Worm (Caenorhabditis elegans) whole organism, early embryonic: ENCODE results near the gene cyc-2.2.

Experiments
- B0310.2 ChIP-seq: sonication (generic microtip); optimal IDR thresholded peaks from 2 replicates; lab custom pipeline; 2016; ENCODE audit warnings: mild to moderate bottlenecking, missing genetic modification characterization, missing compliant biosample characterization
- F13C5.2 ChIP-seq: sonication (generic microtip); optimal IDR thresholded peaks from 2 replicates; lab custom pipeline; 2017; ENCODE audit warnings: mild to moderate bottlenecking, missing genetic modification characterization, inconsistent platforms, missing compliant biosample characterization
- aly-1 ChIP-seq: sonication (generic microtip); optimal IDR thresholded peaks from 2 replicates; lab custom pipeline; 2016; ENCODE audit warnings: missing genetic modification characterization, missing compliant biosample characterization
- ama-1 ChIP-seq: fragments of 150-350 bp; optimal IDR thresholded peaks from 2 replicates; lab custom pipeline; 2014
- ceh-13 ChIP-seq: fragments of 200-800 bp; sonication (Bioruptor generic); optimal IDR thresholded peaks from 2 replicates; lab custom pipeline; 2018; ENCODE audit warnings: mild to moderate bottlenecking, missing genetic modification characterization, missing compliant biosample characterization
- ceh-36 ChIP-seq: sonication (generic microtip); optimal IDR thresholded peaks from 2 replicates; lab custom pipeline; 2016; ENCODE audit warnings: missing genetic modification characterization, inconsistent platforms, missing compliant biosample characterization
- ets-7 ChIP-seq: sonication (generic microtip); optimal IDR thresholded peaks from 2 replicates; lab custom pipeline; 2016; ENCODE audit warnings: missing genotype, missing genetic modification characterization, missing compliant biosample characterization
- flt-1 ChIP-seq: fragments of 200-800 bp; sonication (Bioruptor generic); IDR thresholded peaks from 2 replicates; pipeline ENCODE4 v1.3.6; 2022; ENCODE audit warnings: missing genetic modification characterization, missing compliant biosample characterization
- hmbx-1 ChIP-seq: sonication (generic microtip); optimal IDR thresholded peaks from 2 replicates; lab custom pipeline; 2016; ENCODE audit warnings: mild to moderate bottlenecking, missing genetic modification characterization, missing compliant biosample characterization
- hmg-4 ChIP-seq: fragments of 200-800 bp; sonication (Bioruptor generic); optimal IDR thresholded peaks from 2 replicates; lab custom pipeline; 2018; ENCODE audit warnings: mild to moderate bottlenecking, missing genetic modification characterization, missing compliant biosample characterization
- hnd-1 ChIP-seq: sonication (generic microtip); optimal IDR thresholded peaks from 2 replicates; lab custom pipeline; 2016; ENCODE audit warnings: missing genetic modification characterization, missing compliant biosample characterization
- pes-1 ChIP-seq: fragments of 200-800 bp; sonication (Bioruptor generic); IDR thresholded peaks from 2 replicates; pipeline ENCODE4 v1.3.6; 2022; ENCODE audit warnings: missing genetic modification reagents, missing genetic modification characterization, missing compliant biosample characterization
- scrt-1 ChIP-seq: fragments of 200-800 bp; sonication (Bioruptor generic); IDR thresholded peaks from 2 replicates; pipeline ENCODE4 v1.3.6; 2022; ENCODE audit warnings: missing genetic modification characterization, missing compliant biosample characterization
- sea-1 ChIP-seq: fragments of 200-800 bp; sonication (Bioruptor generic); conservative IDR thresholded peaks from 2 replicates; pipeline ENCODE4 v1.3.6; 2022; ENCODE audit warnings: missing genetic modification characterization, missing compliant biosample characterization
- tbx-11 ChIP-seq: fragments of 200-800 bp; sonication (Bioruptor generic); IDR thresholded peaks from 2 replicates; pipeline ENCODE4 v1.3.6; 2022; ENCODE audit warnings: missing genetic modification characterization, missing compliant biosample characterization
- tbx-37 ChIP-seq: fragments of 200-800 bp; sonication (Bioruptor generic); conservative IDR thresholded peaks from 2 replicates; pipeline ENCODE4 v1.3.6; 2022; ENCODE audit warnings: missing genetic modification reagents, missing genetic modification characterization, missing compliant biosample characterization
- tra-4 ChIP-seq: sonication (generic microtip); optimal IDR thresholded peaks from 2 replicates; lab custom pipeline; 2017; ENCODE audit warnings: missing genetic modification characterization, missing compliant biosample characterization

The cyc-2.2 gene

ce11 chrV:12632048-12632447, 20.0 kb upstream of the cyc-2.2 start, which contains the start of gene srx-113:
Gene srx-113, minus strand, starts transcription at chrV:12632148.
- TF ChIP-seq B0310.2 (tag; lab: Kevin White, UChicago) = no peak
- no peak for TF ChIP-seq flt-1 (GFP tag; lab: Robert Waterston, UW)
- TF ChIP-seq sea-1 (GFP tag; lab: Robert Waterston, UW) = no peak
- TF ChIP-seq tbx-11 (GFP tag; lab: Robert Waterston, UW) = no peak
- no peak for TF ChIP-seq ceh-13
- no peak for TF ChIP-seq hmg-4 (GFP tag; lab: Kevin White, UChicago)
- TF ChIP-seq aly-1 = no peak
- no peak for TF ChIP-seq ama-1 (lab: Kevin White, UChicago)
- no peak for TF ChIP-seq tra-4 (tag; lab: Kevin White, UChicago)
- no peak for TF ChIP-seq hmbx-1 (tag; lab: Kevin White, UChicago)
- TF ChIP-seq pes-1 (GFP tag; lab: Robert Waterston, UW) = no peak
- TF ChIP-seq hnd-1 = no peak
- no peak for TF ChIP-seq tbx-37 (GFP tag; lab: Robert Waterston, UW)

DNA sequence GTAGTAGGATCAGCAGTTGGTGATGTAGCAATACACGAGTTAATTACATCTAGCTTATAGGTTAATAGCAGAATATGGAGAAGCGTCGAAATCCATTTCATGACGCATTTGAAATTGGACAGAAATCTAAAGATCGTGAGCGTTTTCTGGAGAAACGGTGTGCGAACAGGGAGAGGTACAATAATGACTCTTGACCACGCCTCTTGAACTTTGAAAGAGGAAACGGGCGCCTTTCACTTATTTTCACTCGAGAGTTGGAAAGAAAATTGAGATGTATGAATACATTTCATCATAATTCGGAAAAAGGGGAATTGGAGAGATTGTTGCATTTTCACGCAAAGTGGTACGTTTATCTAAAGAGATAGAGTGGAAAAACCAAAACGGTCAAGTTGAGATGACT, 17.7 kb upstream of the cyc-2.2 start, which contains the start of gene F56H9.6:
F56H9.6 (minus strand) TSS at position 101 of the 400 bp plus-strand sequence.
- no peak for TF ChIP-seq F13C5.2 (tag; lab: Kevin White, UChicago)
- no peak for TF ChIP-seq aly-1
- TF ChIP-seq hnd-1 = no peak
- no peak for TF ChIP-seq B0310.2 (tag; lab: Kevin White, UChicago)
- TF ChIP-seq tra-4 (tag; lab: Kevin White, UChicago) = no peak
- no peak for TF ChIP-seq tbx-11 (GFP tag; lab: Robert Waterston, UW)
- TF ChIP-seq ceh-13 = no peak

ce11 chrV:12624371-12624770, 12.4 kb upstream of the cyc-2.2 start, which contains the start of gene F56H9.9:
Gene F56H9.9, minus strand, starts transcription at chrV:12624471.
- TF ChIP-seq sea-1 (GFP tag; lab: Robert Waterston, UW) = no peak
- no peak for TF ChIP-seq flt-1 (GFP tag; lab: Robert Waterston, UW)

DNA sequence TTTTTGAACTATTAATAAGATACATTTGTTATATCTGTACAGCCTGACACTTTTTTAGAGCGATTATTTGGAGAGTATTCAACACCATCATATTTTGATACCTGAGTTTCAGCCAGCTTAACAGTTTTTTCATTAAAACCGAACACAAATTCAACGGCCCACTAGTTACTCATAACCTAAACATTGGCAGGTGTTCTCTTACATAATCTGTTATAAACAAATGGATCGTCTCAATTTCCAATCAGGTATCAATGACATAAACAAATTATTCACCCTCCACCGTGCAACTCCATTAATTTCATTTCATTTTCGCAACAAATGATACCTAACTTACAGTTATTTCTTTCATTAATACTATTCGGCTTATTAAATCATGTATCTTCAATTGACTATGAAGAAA, 989 bp downstream of the cyc-2.2 start, which contains the start of gene cubn-1:
cubn-1 (plus strand) TSS at position 301 of the 400 bp plus-strand sequence.
- TF ChIP-seq hmbx-1 (tag; lab: Kevin White, UChicago) (no peak), sea-1 (GFP tag; lab: Robert Waterston, UW) (no peak), F13C5.2 (tag; lab: Kevin White, UChicago) (no peak), tbx-11 (GFP tag; lab: Robert Waterston, UW) (no peak), ceh-36 (tag; lab: Kevin White, UChicago) (no peak), ama-1 (lab: Kevin White, UChicago) (no peak), tra-4 (tag; lab: Kevin White, UChicago) (no peak), ceh-13 (no peak), B0310.2 (tag; lab: Kevin White, UChicago) (no peak), aly-1 (no peak), tbx-37 (GFP tag; lab: Robert Waterston, UW) (no peak), pes-1 (GFP tag; lab: Robert Waterston, UW) (no peak), ets-7 (no peak), flt-1 (GFP tag; lab: Robert Waterston, UW) (no peak), hmg-4 (GFP tag; lab: Kevin White, UChicago) (no peak)

DNA sequence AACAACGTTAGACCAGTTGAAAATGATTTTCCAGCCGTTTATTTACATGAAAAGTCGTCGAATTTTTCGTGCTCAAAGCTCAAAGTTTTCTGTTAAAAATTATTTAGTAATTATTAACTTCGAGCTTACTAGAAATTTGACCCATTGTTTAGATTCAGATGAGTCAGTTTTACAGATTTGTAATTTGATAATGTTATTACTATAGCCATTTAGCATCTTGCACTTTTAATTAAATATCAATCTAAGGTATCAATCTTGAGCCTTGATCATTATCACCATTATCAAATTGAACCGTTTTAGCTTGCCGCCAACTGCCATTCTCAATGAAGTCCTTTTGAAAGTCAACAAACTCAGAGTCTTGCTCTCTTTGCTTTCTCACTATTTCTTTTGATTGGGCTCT, 2.5 kb downstream of the cyc-2.2 start, which contains the start of gene ZC116.1:
ZC116.1 (plus strand) TSS at position 301 of the 400 bp plus-strand sequence.
- TF ChIP-seq sea-1 (GFP tag; lab: Robert Waterston, UW) (no peak), tbx-11 (GFP tag; lab: Robert Waterston, UW) (no peak), hmg-4 (GFP tag; lab: Kevin White, UChicago) (no peak), ets-7 (no peak), ama-1 (lab: Kevin White, UChicago) (no peak), flt-1 (GFP tag; lab: Robert Waterston, UW) (no peak), B0310.2 (tag; lab: Kevin White, UChicago) (no peak)

DNA sequence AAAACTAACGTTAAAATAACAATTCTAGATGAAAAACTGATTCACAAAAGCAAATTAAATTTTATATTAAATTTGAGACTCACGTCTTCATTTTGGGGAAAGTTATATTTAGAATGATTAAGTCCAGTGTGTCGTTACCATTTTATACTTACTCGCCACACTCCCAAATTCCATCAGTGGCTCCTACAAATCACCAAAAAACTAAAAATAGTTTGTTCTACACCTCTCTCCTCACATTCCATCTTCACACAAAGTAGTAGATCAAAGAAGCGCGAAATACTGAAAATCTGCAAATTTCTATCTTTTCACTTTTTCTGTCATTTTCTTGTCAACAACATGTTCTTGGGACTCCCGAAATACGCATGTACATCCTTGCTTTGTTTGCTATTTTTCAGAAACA, 3.2 kb downstream of the cyc-2.2 start, which contains the start of gene ZC116.5:
ZC116.5 (minus strand) TSS at position 101 of the 400 bp plus-strand sequence.
- TF ChIP-seq tra-4 (tag; lab: Kevin White, UChicago) = no peak
- no peak for TF ChIP-seq tbx-11 (GFP tag; lab: Robert Waterston, UW)
- no peak for TF ChIP-seq ceh-13
- TF ChIP-seq hmbx-1 (tag; lab: Kevin White, UChicago) = no peak
- no peak for TF ChIP-seq hnd-1
- no peak for TF ChIP-seq F13C5.2 (tag; lab: Kevin White, UChicago)

DNA sequence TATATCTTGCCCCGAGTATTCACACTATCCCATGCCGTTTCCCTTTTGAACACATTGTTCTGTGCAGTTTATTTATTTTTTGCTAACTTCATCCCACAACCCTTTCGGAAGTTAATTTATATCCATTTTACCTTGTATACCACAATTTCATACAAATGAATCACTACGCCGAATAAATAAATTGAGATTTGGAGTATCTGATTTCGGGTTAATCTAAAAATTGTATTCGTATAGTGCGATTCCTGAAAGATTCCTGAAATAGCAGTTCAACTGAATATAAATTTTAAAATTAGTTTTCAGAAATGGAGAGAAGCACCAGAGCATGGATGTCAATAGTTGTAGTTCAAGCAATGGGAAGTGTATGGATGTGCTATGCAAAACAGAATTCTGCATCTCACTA, 4.9 kb downstream of the cyc-2.2 start, which contains the start of gene erg-28:
erg-28 (plus strand) TSS at position 301 of the 400 bp plus-strand sequence.
- TF ChIP-seq tbx-11 (GFP tag; lab: Robert Waterston, UW) = no peak
- no peak for TF ChIP-seq tbx-37 (GFP tag; lab: Robert Waterston, UW)
- TF ChIP-seq scrt-1 = no peak

- TF ChIP-seq ets-7 (no peak), flt-1 (GFP tag; lab: Robert Waterston, UW) (no peak), aly-1 (no peak), pes-1 (GFP tag; lab: Robert Waterston, UW) (no peak), ceh-36 (tag; lab: Kevin White, UChicago) (no peak), scrt-1 (no peak), hmbx-1 (tag; lab: Kevin White, UChicago) (no peak), hmg-4 (GFP tag; lab: Kevin White, UChicago) (no peak), ama-1 (lab: Kevin White, UChicago) (no peak), ceh-13 (no peak), hnd-1 (no peak), tbx-37 (GFP tag; lab: Robert Waterston, UW) (no peak), tbx-11 (GFP tag; lab: Robert Waterston, UW) (no peak), tra-4 (tag; lab: Kevin White, UChicago) (no peak), sea-1 (GFP tag; lab: Robert Waterston, UW) (no peak), B0310.2 (tag; lab: Kevin White, UChicago) (no peak), F13C5.2 (tag; lab: Kevin White, UChicago) (no peak)
Measured at ce11 chrV:12601835-12602234, 10.2 kb downstream of the cyc-2.2 start.
